Fruit fly (Drosophila melanogaster): ENCODE results near the gene Agpat1.

- no peak for TF ChIP-seq tj (GFP tag; optimal IDR thresholded peaks at IDR 0.05)
- TF ChIP-seq Clk (GFP tag; optimal IDR thresholded peaks at IDR 0.05), result no peak
- no peak for TF ChIP-seq CG7045 (GFP tag; optimal IDR thresholded peaks at IDR 0.05)
- no peak for TF ChIP-seq bab1 (GFP tag; optimal IDR thresholded peaks at IDR 0.05)
- no peak for TF ChIP-seq CG7101 (tag; optimal IDR thresholded peaks at IDR 0.05)
- TF ChIP-seq toe (GFP tag; optimal IDR thresholded peaks at IDR 0.05), result no peak
- no peak for TF ChIP-seq Hr96 (GFP tag; optimal IDR thresholded peaks at IDR 0.05)
- TF ChIP-seq ovo (GFP tag; optimal IDR thresholded peaks at IDR 0.05), result no peak
- TF ChIP-seq CG1620 (GFP tag; optimal IDR thresholded peaks at IDR 0.05), result no peak
- TF ChIP-seq CG11617 (GFP tag; optimal IDR thresholded peaks at IDR 0.05), result no peak
- no peak for TF ChIP-seq CG33017 (tag; optimal IDR thresholded peaks at IDR 0.05)
- no peak for TF ChIP-seq cnc (optimal IDR thresholded peaks at IDR 0.05)
Measured at dm6 chrX:12719940-12720355, 45.1 kb upstream of the Agpat1 start.
